Worm (Caenorhabditis elegans): Measurements from ENCODE around the gene srh-135.
"Not testable (repeated sequence)": the region's sequence is repeated elsewhere in the genome, so short reads cannot be mapped to it uniquely, and the experiment has no call there.

- TF ChIP-seq elt-2, ceh-82, snpc-4, tbx-2, aly-2, fos-1, daf-12, nhr-76, mdl-1, R02D3.7 (tag; optimal IDR thresholded peaks at IDR 0.05): not testable (repeated sequence)
Observed at ce11 chrII:10247594-10248283, 20.8 kb upstream of the srh-135 start, which contains the start of gene nrde-2.
